Worm (Caenorhabditis elegans) whole organism, early embryonic: ENCODE measurements around the gene amph-1.

ENCODE experiments used
- B0310.2 ChIP-seq: sonication (generic microtip); optimal IDR thresholded peaks from 2 replicates; lab custom pipeline; 2016; ENCODE audit warnings: mild to moderate bottlenecking, missing genetic modification characterization, missing compliant biosample characterization
- F13C5.2 ChIP-seq: sonication (generic microtip); optimal IDR thresholded peaks from 2 replicates; lab custom pipeline; 2017; ENCODE audit warnings: mild to moderate bottlenecking, missing genetic modification characterization, inconsistent platforms, missing compliant biosample characterization
- aly-1 ChIP-seq: sonication (generic microtip); optimal IDR thresholded peaks from 2 replicates; lab custom pipeline; 2016; ENCODE audit warnings: missing genetic modification characterization, missing compliant biosample characterization
- ama-1 ChIP-seq: fragments of 150-350 bp; optimal IDR thresholded peaks from 2 replicates; lab custom pipeline; 2014
- ceh-13 ChIP-seq: fragments of 200-800 bp; sonication (Bioruptor generic); optimal IDR thresholded peaks from 2 replicates; lab custom pipeline; 2018; ENCODE audit warnings: mild to moderate bottlenecking, missing genetic modification characterization, missing compliant biosample characterization
- ceh-36 ChIP-seq: sonication (generic microtip); optimal IDR thresholded peaks from 2 replicates; lab custom pipeline; 2016; ENCODE audit warnings: missing genetic modification characterization, inconsistent platforms, missing compliant biosample characterization
- ets-7 ChIP-seq: sonication (generic microtip); optimal IDR thresholded peaks from 2 replicates; lab custom pipeline; 2016; ENCODE audit warnings: missing genotype, missing genetic modification characterization, missing compliant biosample characterization
- flt-1 ChIP-seq: fragments of 200-800 bp; sonication (Bioruptor generic); IDR thresholded peaks from 2 replicates; pipeline ENCODE4 v1.3.6; 2022; ENCODE audit warnings: missing genetic modification characterization, missing compliant biosample characterization
- hmbx-1 ChIP-seq: sonication (generic microtip); optimal IDR thresholded peaks from 2 replicates; lab custom pipeline; 2016; ENCODE audit warnings: mild to moderate bottlenecking, missing genetic modification characterization, missing compliant biosample characterization
- hmg-4 ChIP-seq: fragments of 200-800 bp; sonication (Bioruptor generic); optimal IDR thresholded peaks from 2 replicates; lab custom pipeline; 2018; ENCODE audit warnings: mild to moderate bottlenecking, missing genetic modification characterization, missing compliant biosample characterization
- hnd-1 ChIP-seq: sonication (generic microtip); optimal IDR thresholded peaks from 2 replicates; lab custom pipeline; 2016; ENCODE audit warnings: missing genetic modification characterization, missing compliant biosample characterization
- pes-1 ChIP-seq: fragments of 200-800 bp; sonication (Bioruptor generic); IDR thresholded peaks from 2 replicates; pipeline ENCODE4 v1.3.6; 2022; ENCODE audit warnings: missing genetic modification reagents, missing genetic modification characterization, missing compliant biosample characterization
- scrt-1 ChIP-seq: fragments of 200-800 bp; sonication (Bioruptor generic); IDR thresholded peaks from 2 replicates; pipeline ENCODE4 v1.3.6; 2022; ENCODE audit warnings: missing genetic modification characterization, missing compliant biosample characterization
- sea-1 ChIP-seq: fragments of 200-800 bp; sonication (Bioruptor generic); conservative IDR thresholded peaks from 2 replicates; pipeline ENCODE4 v1.3.6; 2022; ENCODE audit warnings: missing genetic modification characterization, missing compliant biosample characterization
- tbx-11 ChIP-seq: fragments of 200-800 bp; sonication (Bioruptor generic); IDR thresholded peaks from 2 replicates; pipeline ENCODE4 v1.3.6; 2022; ENCODE audit warnings: missing genetic modification characterization, missing compliant biosample characterization
- tbx-37 ChIP-seq: fragments of 200-800 bp; sonication (Bioruptor generic); conservative IDR thresholded peaks from 2 replicates; pipeline ENCODE4 v1.3.6; 2022; ENCODE audit warnings: missing genetic modification reagents, missing genetic modification characterization, missing compliant biosample characterization
- tra-4 ChIP-seq: sonication (generic microtip); optimal IDR thresholded peaks from 2 replicates; lab custom pipeline; 2017; ENCODE audit warnings: missing genetic modification characterization, missing compliant biosample characterization

amph-1 gene

ce11 chrIV:9625829-9626228, 21.8 kb downstream of the amph-1 start:
- TF ChIP-seq scrt-1 (GFP tag; lab: Robert Waterston, UW) (no peak), pes-1 (GFP tag; lab: Robert Waterston, UW) (no peak), ets-7 (tag; lab: Kevin White, UChicago) (no peak), ceh-36 (tag; lab: Kevin White, UChicago) (no peak), tra-4 (tag; lab: Kevin White, UChicago) (no peak), hmg-4 (GFP tag; lab: Kevin White, UChicago) (no peak), sea-1 (GFP tag; lab: Robert Waterston, UW) (no peak), ceh-13 (GFP tag; lab: Kevin White, UChicago) (no peak), hmbx-1 (no peak), flt-1 (GFP tag; lab: Robert Waterston, UW) (no peak), aly-1 (no peak), F13C5.2 (tag; lab: Kevin White, UChicago) (no peak)

DNA sequence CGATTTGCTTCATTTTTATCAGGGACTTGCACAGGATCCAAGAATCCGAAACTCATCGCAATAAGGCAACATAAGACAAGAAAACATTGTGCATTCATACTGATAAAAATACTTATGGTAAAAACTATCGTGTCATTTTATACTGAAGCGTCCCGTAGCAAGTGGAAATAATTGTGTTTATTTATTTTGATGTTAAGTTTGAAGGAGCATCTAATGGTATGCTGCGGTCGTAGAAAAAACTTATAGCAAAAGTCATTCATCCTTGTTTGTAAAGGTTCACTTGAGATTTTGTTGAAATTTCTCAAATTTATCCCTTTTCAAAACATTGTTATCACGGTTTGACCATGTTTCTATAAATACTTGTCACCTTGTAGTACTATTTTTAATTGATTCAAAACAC, 22.7 kb downstream of the amph-1 start, which contains the start of gene W09C2.10:
TSS of gene W09C2.10 (minus strand) at position 101 of the 400 bp plus-strand sequence.
- TF ChIP-seq ceh-36 (tag; lab: Kevin White, UChicago): no peak
- no peak for TF ChIP-seq hmbx-1

DNA sequence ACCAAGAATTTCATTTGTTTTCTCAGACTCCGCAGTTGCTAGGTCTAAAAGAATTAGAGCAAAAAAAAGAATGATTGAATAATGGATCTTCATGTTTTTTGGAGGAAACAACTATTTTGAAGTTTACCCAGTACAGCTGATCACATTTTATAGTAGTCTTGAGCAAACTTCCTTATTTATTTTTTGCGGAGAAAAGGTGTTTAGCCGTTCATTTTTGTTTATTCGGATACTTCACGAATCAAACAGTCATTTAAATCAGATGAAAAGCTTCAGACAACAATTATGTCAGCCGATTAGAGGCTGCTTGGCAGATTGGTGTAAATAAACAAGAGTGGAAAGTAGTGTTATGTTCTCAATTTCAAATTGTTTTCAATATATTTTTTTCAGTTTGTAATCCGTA, 23.4 kb downstream of the amph-1 start, which contains the start of gene W09C2.8:
TSS of gene W09C2.8 (minus strand) at position 101 of the 400 bp plus-strand sequence.
- TF ChIP-seq ama-1 (lab: Kevin White, UChicago) (no peak), ceh-36 (tag; lab: Kevin White, UChicago) (no peak), hmg-4 (GFP tag; lab: Kevin White, UChicago) (no peak), ceh-13 (GFP tag; lab: Kevin White, UChicago) (no peak), tra-4 (tag; lab: Kevin White, UChicago) (no peak), flt-1 (GFP tag; lab: Robert Waterston, UW) (no peak)

- no peak for TF ChIP-seq B0310.2
- no peak for TF ChIP-seq tra-4 (tag; lab: Kevin White, UChicago)
- TF ChIP-seq ceh-13 (GFP tag; lab: Kevin White, UChicago): no peak
Observed at ce11 chrIV:9623269-9623668, 24.4 kb downstream of the amph-1 start, which contains the start of gene W09C2.9. TSS of gene W09C2.9 (minus strand) at chrIV:9623369.

- TF ChIP-seq aly-1 (no peak), flt-1 (GFP tag; lab: Robert Waterston, UW) (no peak), hmbx-1 (no peak), ets-7 (tag; lab: Kevin White, UChicago) (no peak), ceh-36 (tag; lab: Kevin White, UChicago) (no peak), hmg-4 (GFP tag; lab: Kevin White, UChicago) (no peak), ama-1 (lab: Kevin White, UChicago) (no peak), tbx-11 (GFP tag; lab: Robert Waterston, UW) (no peak), scrt-1 (GFP tag; lab: Robert Waterston, UW) (no peak), pes-1 (GFP tag; lab: Robert Waterston, UW) (no peak), sea-1 (GFP tag; lab: Robert Waterston, UW) (no peak), tbx-37 (no peak), hnd-1 (tag; lab: Kevin White, UChicago) (no peak), tra-4 (tag; lab: Kevin White, UChicago) (no peak), ceh-13 (GFP tag; lab: Kevin White, UChicago) (no peak), B0310.2 (no peak), F13C5.2 (tag; lab: Kevin White, UChicago) (no peak)
Observed at ce11 chrIV:9622272-9622671, 25.4 kb downstream of the amph-1 start, which contains the start of gene W09C2.7. TSS of gene W09C2.7 (minus strand) at chrIV:9622372.

- no peak for TF ChIP-seq tbx-37
- no peak for TF ChIP-seq B0310.2
- no peak for TF ChIP-seq hmbx-1
- TF ChIP-seq F13C5.2 (tag; lab: Kevin White, UChicago): no peak
- TF ChIP-seq aly-1: no peak
- no peak for TF ChIP-seq tbx-11 (GFP tag; lab: Robert Waterston, UW)
- no peak for TF ChIP-seq ceh-36 (tag; lab: Kevin White, UChicago)
- TF ChIP-seq ets-7 (tag; lab: Kevin White, UChicago): no peak
- TF ChIP-seq scrt-1 (GFP tag; lab: Robert Waterston, UW): no peak
- no peak for TF ChIP-seq tra-4 (tag; lab: Kevin White, UChicago)
- no peak for TF ChIP-seq sea-1 (GFP tag; lab: Robert Waterston, UW)
- no peak for TF ChIP-seq ceh-13 (GFP tag; lab: Kevin White, UChicago)
- no peak for TF ChIP-seq hnd-1 (tag; lab: Kevin White, UChicago)
- no peak for TF ChIP-seq hmg-4 (GFP tag; lab: Kevin White, UChicago)
- TF ChIP-seq flt-1 (GFP tag; lab: Robert Waterston, UW): no peak
- no peak for TF ChIP-seq pes-1 (GFP tag; lab: Robert Waterston, UW)
- TF ChIP-seq ama-1 (lab: Kevin White, UChicago): no peak
Observed at ce11 chrIV:9618836-9619235, 28.8 kb downstream of the amph-1 start.

ce11 chrIV:9618015-9618414, 29.7 kb downstream of the amph-1 start:
- TF ChIP-seq B0310.2 (no peak), tbx-37 (no peak), tra-4 (tag; lab: Kevin White, UChicago) (no peak), aly-1 (no peak), pes-1 (GFP tag; lab: Robert Waterston, UW) (no peak), hmg-4 (GFP tag; lab: Kevin White, UChicago) (no peak), scrt-1 (GFP tag; lab: Robert Waterston, UW) (no peak)

- no peak for TF ChIP-seq B0310.2
- TF ChIP-seq sea-1 (GFP tag; lab: Robert Waterston, UW): no peak
- TF ChIP-seq ama-1 (lab: Kevin White, UChicago): no peak
- no peak for TF ChIP-seq pes-1 (GFP tag; lab: Robert Waterston, UW)
- TF ChIP-seq F13C5.2 (tag; lab: Kevin White, UChicago): no peak
- TF ChIP-seq ceh-13 (GFP tag; lab: Kevin White, UChicago): no peak
- TF ChIP-seq ets-7 (tag; lab: Kevin White, UChicago): no peak
- no peak for TF ChIP-seq aly-1
- TF ChIP-seq tbx-37: no peak
- no peak for TF ChIP-seq scrt-1 (GFP tag; lab: Robert Waterston, UW)
- no peak for TF ChIP-seq tbx-11 (GFP tag; lab: Robert Waterston, UW)
- no peak for TF ChIP-seq tra-4 (tag; lab: Kevin White, UChicago)
- TF ChIP-seq hnd-1 (tag; lab: Kevin White, UChicago): no peak
- TF ChIP-seq hmg-4 (GFP tag; lab: Kevin White, UChicago): no peak
- TF ChIP-seq hmbx-1: no peak
Observed at ce11 chrIV:9617358-9617757, 30.3 kb downstream of the amph-1 start.
